Fruit fly (Drosophila melanogaster) whole organism, embryonic: Measurements from ENCODE around the gene CG14631.

Experiments
- Adf1 ChIP-seq: fragments of 200-800 bp; sonication (Bioruptor generic); IDR thresholded peaks from 2 replicates; pipeline ENCODE4 v1.3.6; 2022; ENCODE audit warnings: missing biosample characterization, missing genetic modification characterization
- BEAF-32 ChIP-seq: fragments of 200-800 bp; sonication (Bioruptor generic); optimal IDR thresholded peaks from 3 replicates; lab custom pipeline; 2017; ENCODE audit warnings: missing biosample characterization, missing genetic modification characterization, mild to moderate bottlenecking, moderate library complexity, missing genetic modification reagents
- BtbVII ChIP-seq: fragments of 200-800 bp; sonication (Bioruptor generic); optimal IDR thresholded peaks from 3 replicates; lab custom pipeline; 2017; ENCODE audit warnings: missing biosample characterization, mild to moderate bottlenecking, missing genetic modification characterization
- CG10321 ChIP-seq: fragments of 200-800 bp; sonication (Bioruptor generic); IDR thresholded peaks from 2 replicates; pipeline ENCODE4 v1.3.6; 2022; ENCODE audit warnings: missing biosample characterization, missing genetic modification characterization
- CG10462 ChIP-seq: fragments of 200-800 bp; sonication (Bioruptor generic); optimal IDR thresholded peaks from 2 replicates; lab custom pipeline; 2016; ENCODE audit warnings: missing biosample characterization, missing genetic modification characterization
- CG10979 ChIP-seq: fragments of 200-800 bp; sonication (Bioruptor generic); optimal IDR thresholded peaks from 2 replicates; lab custom pipeline; 2018; ENCODE audit warnings: missing biosample characterization, mild to moderate bottlenecking, missing genetic modification characterization, moderate library complexity
- CG11695 ChIP-seq: fragments of 200-800 bp; sonication (Bioruptor generic); IDR thresholded peaks from 3 replicates; pipeline ENCODE4 v1.3.6; 2022; ENCODE audit warnings: missing biosample characterization, missing genetic modification characterization
- CG12769 ChIP-seq: fragments of 200-800 bp; sonication (Bioruptor generic); optimal IDR thresholded peaks from 2 replicates; lab custom pipeline; 2019; ENCODE audit warnings: missing biosample characterization, mild to moderate bottlenecking, missing genetic modification characterization, moderate library complexity
- CG14667 ChIP-seq: fragments of 200-800 bp; sonication (Bioruptor generic); IDR thresholded peaks from 2 replicates; pipeline ENCODE4 v1.3.6; 2022; ENCODE audit warnings: missing biosample characterization, missing genetic modification characterization
- CG15011 ChIP-seq: fragments of 200-800 bp; sonication (Bioruptor generic); optimal IDR thresholded peaks from 3 replicates; lab custom pipeline; 2018; ENCODE audit warnings: missing biosample characterization, mild to moderate bottlenecking, missing genetic modification characterization
- CG16815 ChIP-seq: fragments of 200-800 bp; sonication (Bioruptor generic); optimal IDR thresholded peaks from 3 replicates; lab custom pipeline; 2017; ENCODE audit warnings: missing biosample characterization, mild to moderate bottlenecking, missing genetic modification characterization
- CG17568 ChIP-seq: fragments of 200-800 bp; sonication (Bioruptor generic); optimal IDR thresholded peaks from 2 replicates; lab custom pipeline; 2018; ENCODE audit warnings: missing biosample characterization, mild to moderate bottlenecking, missing genetic modification characterization, moderate library complexity
- CG18011 ChIP-seq: fragments of 200-800 bp; sonication (Bioruptor generic); optimal IDR thresholded peaks from 2 replicates; lab custom pipeline; 2017; ENCODE audit warnings: missing biosample characterization, missing genetic modification characterization, mild to moderate bottlenecking, moderate library complexity, missing genotype
- CG2678 ChIP-seq: fragments of 200-800 bp; sonication (Bioruptor generic); optimal IDR thresholded peaks from 3 replicates; lab custom pipeline; 2019; ENCODE audit warnings: missing biosample characterization, mild to moderate bottlenecking, missing genetic modification characterization, moderate library complexity
- CG2889 ChIP-seq: fragments of 200-800 bp; sonication (Bioruptor generic); IDR thresholded peaks from 3 replicates; pipeline ENCODE4 v1.3.6; 2022; ENCODE audit warnings: missing biosample characterization, missing genetic modification characterization
- CG3065 ChIP-seq: fragments of 200-800 bp; sonication (Bioruptor generic); optimal IDR thresholded peaks from 2 replicates; lab custom pipeline; 2016; ENCODE audit warnings: missing biosample characterization, missing genetic modification characterization
- CG32767 ChIP-seq: fragments of 200-800 bp; sonication (Bioruptor generic); IDR thresholded peaks from 2 replicates; pipeline ENCODE4 v1.3.6; 2022; ENCODE audit warnings: missing biosample characterization, missing genetic modification characterization
- CG33557 ChIP-seq: fragments of 200-800 bp; sonication (Bioruptor generic); optimal IDR thresholded peaks from 2 replicates; lab custom pipeline; 2019; ENCODE audit warnings: missing biosample characterization, mild to moderate bottlenecking, missing genetic modification characterization, moderate library complexity
- CG3726 ChIP-seq: fragments of 200-800 bp; sonication (Bioruptor generic); IDR thresholded peaks from 3 replicates; pipeline ENCODE4, ENCODE4 v1.3.6; 2022; ENCODE audit warnings: missing biosample characterization, missing genetic modification characterization
- CG7556 ChIP-seq: fragments of 200-800 bp; sonication (Bioruptor generic); optimal IDR thresholded peaks from 2 replicates; lab custom pipeline; 2017; ENCODE audit warnings: missing biosample characterization, mild to moderate bottlenecking, missing genetic modification characterization
- CG9215 ChIP-seq: fragments of 200-800 bp; sonication (Bioruptor generic); IDR thresholded peaks from 2 replicates; pipeline ENCODE4 v1.3.6; 2022; ENCODE audit warnings: missing biosample characterization, missing genetic modification characterization
- CoRest ChIP-seq: fragments of 200-800 bp; sonication (Bioruptor generic); optimal IDR thresholded peaks from 3 replicates; lab custom pipeline; 2018; ENCODE audit warnings: missing biosample characterization, mild to moderate bottlenecking, missing genetic modification characterization, moderate library complexity
- Dip3 ChIP-seq: fragments of 200-800 bp; sonication (Bioruptor generic); optimal IDR thresholded peaks from 3 replicates; lab custom pipeline; 2016; ENCODE audit warnings: missing biosample characterization, missing genetic modification characterization
- Elba2 ChIP-seq: fragments of 200-800 bp; sonication (Bioruptor generic); optimal IDR thresholded peaks from 3 replicates; lab custom pipeline; 2016; ENCODE audit warnings: missing biosample characterization, missing genetic modification characterization
- Hey ChIP-seq: fragments of 200-800 bp; sonication (Bioruptor generic); optimal IDR thresholded peaks from 3 replicates; lab custom pipeline; 2018; ENCODE audit warnings: missing biosample characterization, mild to moderate bottlenecking, missing genetic modification characterization
- Hr3 ChIP-seq: fragments of 200-800 bp; sonication (Bioruptor generic); optimal IDR thresholded peaks from 3 replicates; lab custom pipeline; 2016; ENCODE audit warnings: missing biosample characterization, missing genetic modification characterization
- Mrtf ChIP-seq: fragments of 200-800 bp; sonication (Bioruptor generic); IDR thresholded peaks from 3 replicates; pipeline ENCODE4 v1.3.6; 2022; ENCODE audit warnings: missing biosample characterization, missing genetic modification characterization
- NFAT ChIP-seq: fragments of 200-800 bp; sonication (Bioruptor generic); IDR thresholded peaks from 2 replicates; pipeline ENCODE4 v1.3.6; 2022; ENCODE audit warnings: missing biosample characterization, missing genetic modification characterization
- Rfx ChIP-seq: fragments of 200-800 bp; sonication (Bioruptor generic); IDR thresholded peaks from 2 replicates; pipeline ENCODE4 v1.3.6; 2022; ENCODE audit warnings: missing biosample characterization, missing genetic modification characterization
- Sox100B ChIP-seq: fragments of 200-800 bp; sonication (Bioruptor generic); optimal IDR thresholded peaks from 3 replicates; lab custom pipeline; 2018; ENCODE audit warnings: missing biosample characterization, mild to moderate bottlenecking, missing genetic modification characterization
- aop ChIP-seq: fragments of 200-800 bp; sonication (Bioruptor generic); IDR thresholded peaks from 2 replicates; pipeline ENCODE4 v1.3.6; 2022; ENCODE audit warnings: missing biosample characterization, missing genetic modification characterization
- ara ChIP-seq: fragments of 200-800 bp; sonication (Bioruptor generic); IDR thresholded peaks from 2 replicates; pipeline ENCODE4 v1.3.6; 2022; ENCODE audit warnings: missing biosample characterization, missing genetic modification characterization
- bab2 ChIP-seq: fragments of 200-800 bp; sonication (Bioruptor generic); optimal IDR thresholded peaks from 2 replicates; lab custom pipeline; 2016; ENCODE audit warnings: missing biosample characterization, missing genetic modification characterization
- bbx ChIP-seq: fragments of 200-800 bp; sonication (Bioruptor generic); IDR thresholded peaks from 2 replicates; pipeline ENCODE4 v1.3.6; 2022; ENCODE audit warnings: missing biosample characterization, missing genetic modification characterization; ENCODE audit not compliant: partially characterized antibody
- chinmo ChIP-seq: fragments of 200-800 bp; sonication (Bioruptor generic); IDR thresholded peaks from 4 replicates; pipeline ENCODE4 v1.3.6; 2022; ENCODE audit warnings: missing biosample characterization, missing genetic modification characterization; ENCODE audit not compliant: partially characterized antibody
- ci ChIP-seq: fragments of 200-800 bp; sonication (Bioruptor generic); IDR thresholded peaks from 3 replicates; pipeline ENCODE4 v1.3.6; 2022; ENCODE audit warnings: missing biosample characterization, missing genetic modification characterization
- disco-r ChIP-seq: fragments of 200-800 bp; sonication (Bioruptor generic); optimal IDR thresholded peaks from 2 replicates; lab custom pipeline; 2016; ENCODE audit warnings: missing biosample characterization, missing genetic modification characterization
- eve ChIP-seq, 2 experiments: fragments of >200 bp; optimal IDR thresholded peaks; 2 replicates each; lab custom pipeline; 2017; ENCODE audit warnings: missing biosample characterization in 2 of 2, missing genetic modification characterization in 2 of 2
- fu2 ChIP-seq: fragments of 200-800 bp; sonication (Bioruptor generic); optimal IDR thresholded peaks from 2 replicates; lab custom pipeline; 2016; ENCODE audit warnings: missing biosample characterization, missing genetic modification characterization
- gsb-n ChIP-seq: fragments of 200-800 bp; sonication (Bioruptor generic); optimal IDR thresholded peaks from 3 replicates; lab custom pipeline; 2018; ENCODE audit warnings: missing biosample characterization, mild to moderate bottlenecking, missing genetic modification characterization
- jumu ChIP-seq: fragments of 200-800 bp; sonication (Bioruptor generic); optimal IDR thresholded peaks from 3 replicates; lab custom pipeline; 2016; ENCODE audit warnings: missing biosample characterization, missing genetic modification characterization
- lola ChIP-seq, 3 experiments: fragments of >200 bp in 2 of 3; fragments of 200-800 bp in 1 of 3; sonication (Bioruptor generic) in 1 of 3; optimal IDR thresholded peaks; 2 replicates each; lab custom pipeline; 2017 to 2019; ENCODE audit warnings: missing biosample characterization in 3 of 3, missing genetic modification characterization in 3 of 3, mild to moderate bottlenecking in 1 of 3, moderate library complexity in 1 of 3
- luna ChIP-seq: fragments of 200-800 bp; sonication (Bioruptor generic); optimal IDR thresholded peaks from 2 replicates; lab custom pipeline; 2016; ENCODE audit warnings: missing biosample characterization, missing genetic modification characterization
- nmo ChIP-seq: fragments of 200-800 bp; sonication (Bioruptor generic); optimal IDR thresholded peaks from 2 replicates; lab custom pipeline; 2018; ENCODE audit warnings: missing biosample characterization, mild to moderate bottlenecking, missing genetic modification characterization, moderate library complexity
- p53 ChIP-seq: fragments of 200-800 bp; sonication (Bioruptor generic); optimal IDR thresholded peaks from 2 replicates; lab custom pipeline; 2016; ENCODE audit warnings: missing biosample characterization, missing genetic modification characterization
- peb ChIP-seq: fragments of 200-800 bp; sonication (Bioruptor generic); IDR thresholded peaks from 2 replicates; pipeline ENCODE4 v1.3.6; 2022; ENCODE audit warnings: missing biosample characterization, missing genetic modification characterization
- pita ChIP-seq: fragments of 200-800 bp; sonication (Bioruptor generic); optimal IDR thresholded peaks from 2 replicates; lab custom pipeline; 2017; ENCODE audit warnings: missing biosample characterization, mild to moderate bottlenecking, missing genetic modification characterization
- rib ChIP-seq: fragments of 200-800 bp; sonication (Bioruptor generic); IDR thresholded peaks from 2 replicates; pipeline ENCODE4 v1.3.6; 2022; ENCODE audit warnings: missing biosample characterization, missing genetic modification characterization
- shn ChIP-seq: fragments of 200-800 bp; sonication (Bioruptor generic); optimal IDR thresholded peaks from 3 replicates; lab custom pipeline; 2016; ENCODE audit warnings: missing biosample characterization, missing genetic modification characterization
- ttk ChIP-seq: fragments of 200-800 bp; sonication (Bioruptor generic); IDR thresholded peaks from 2 replicates; pipeline ENCODE4 v2.1.2; 2022; ENCODE audit warnings: missing biosample characterization, missing genetic modification characterization

CG14631 gene

dm6 chrX:1052684-1053389 lies 41.0 kb downstream of the CG14631 start (continued):
- peak; percentile 41; the same call in 1 of the 2 replicates for TF ChIP-seq ttk (GFP tag; lab: Robert Waterston, UW)
- TF ChIP-seq nmo (GFP tag; lab: Kevin White, UChicago) = peak; percentile 27
- no peak for TF ChIP-seq Hey
- peak; percentile 65 for TF ChIP-seq CG10979 (tag; lab: Kevin White, UChicago)
- no peak for TF ChIP-seq CG3726
- no peak for TF ChIP-seq disco-r
- TF ChIP-seq CG10462 = no peak
- TF ChIP-seq BtbVII = no peak
- TF ChIP-seq jumu = no peak
- peak; percentile 42 for TF ChIP-seq CG14667 (GFP tag; lab: Robert Waterston, UW)
- TF ChIP-seq lola (GFP tag; optimal IDR thresholded peaks at IDR 0.05; lab: Kevin White, UChicago) = peak in 1 of 3 experiments; percentile 39
- TF ChIP-seq CG32767 (GFP tag; lab: Robert Waterston, UW) = peak; percentile 19; the same call in 1 of the 2 replicates
- peak; percentile 14 for TF ChIP-seq bab2 (GFP tag; lab: Kevin White, UChicago)
- TF ChIP-seq Elba2 (GFP tag; lab: Kevin White, UChicago) = no peak
- peak; percentile 65 for TF ChIP-seq ara (GFP tag; lab: Robert Waterston, UW)
- no peak for TF ChIP-seq luna (GFP tag; lab: Kevin White, UChicago)
- TF ChIP-seq p53 (GFP tag; lab: Kevin White, UChicago) = no peak
- TF ChIP-seq rib (GFP tag; lab: Robert Waterston, UW) = no peak
- TF ChIP-seq Sox100B (GFP tag; lab: Kevin White, UChicago) = no peak
- TF ChIP-seq CG33557 (GFP tag; lab: Kevin White, UChicago) = peak; percentile 2
- TF ChIP-seq shn (GFP tag; lab: Kevin White, UChicago) = no peak
- TF ChIP-seq NFAT (GFP tag; lab: Robert Waterston, UW) = no peak
- TF ChIP-seq CG10321 = no peak
- 0 out of 3 replicates have a peak, but pooled peaks have one; percentile 30 for TF ChIP-seq CG11695 (GFP tag; lab: Robert Waterston, UW)
- TF ChIP-seq Rfx (GFP tag; lab: Robert Waterston, UW) = no peak
- no peak for TF ChIP-seq bbx (GFP tag; lab: Robert Waterston, UW)
- peak; percentile 17 for TF ChIP-seq CG16815 (GFP tag; lab: Kevin White, UChicago)
- TF ChIP-seq aop (GFP tag; lab: Robert Waterston, UW) = no peak
- no peak for TF ChIP-seq fu2 (GFP tag; lab: Kevin White, UChicago)
- peak; percentile 36 for TF ChIP-seq CG12769 (tag; lab: Kevin White, UChicago)
- no peak for TF ChIP-seq CG15011 (GFP tag; lab: Kevin White, UChicago)
- TF ChIP-seq CG18011 (GFP tag; lab: Kevin White, UChicago) = no peak
- TF ChIP-seq Hr3 (GFP tag; lab: Kevin White, UChicago) = peak; percentile 17
- TF ChIP-seq CG7556 (GFP tag; lab: Kevin White, UChicago) = peak; percentile 31
- TF ChIP-seq CG3065 (GFP tag; lab: Kevin White, UChicago) = no peak
- no peak for TF ChIP-seq CG17568 (GFP tag; lab: Kevin White, UChicago)
- peak; percentile 7 for TF ChIP-seq gsb-n (tag; lab: Kevin White, UChicago)
- TF ChIP-seq pita (GFP tag; lab: Kevin White, UChicago) = no peak
- no peak for TF ChIP-seq chinmo (GFP tag; lab: Robert Waterston, UW)
- TF ChIP-seq eve (GFP tag; optimal IDR thresholded peaks at IDR 0.05; lab: Kevin White, UChicago) = no peak
- TF ChIP-seq CG9215 (GFP tag; lab: Robert Waterston, UW) = no peak
- TF ChIP-seq Mrtf = peak; percentile 61; the same call in 2 of the 3 replicates
- peak; percentile 54 for TF ChIP-seq CG2678 (tag; lab: Kevin White, UChicago)
- no peak for TF ChIP-seq BEAF-32
- no peak for TF ChIP-seq CG2889 (GFP tag; lab: Robert Waterston, UW)
- peak; percentile 56; the same call in 2 of the 3 replicates for TF ChIP-seq ci (GFP tag; lab: Robert Waterston, UW)
- TF ChIP-seq peb (GFP tag; lab: Robert Waterston, UW) = peak; percentile 29; the same call in 1 of the 2 replicates
- TF ChIP-seq Adf1 = no peak
- peak; percentile 35 for TF ChIP-seq CoRest (tag; lab: Kevin White, UChicago)
- TF ChIP-seq Dip3 (GFP tag; lab: Kevin White, UChicago) = no peak
